Fruit fly (Drosophila melanogaster): Measurements from ENCODE around the gene Drice.

The Drice gene

DNA sequence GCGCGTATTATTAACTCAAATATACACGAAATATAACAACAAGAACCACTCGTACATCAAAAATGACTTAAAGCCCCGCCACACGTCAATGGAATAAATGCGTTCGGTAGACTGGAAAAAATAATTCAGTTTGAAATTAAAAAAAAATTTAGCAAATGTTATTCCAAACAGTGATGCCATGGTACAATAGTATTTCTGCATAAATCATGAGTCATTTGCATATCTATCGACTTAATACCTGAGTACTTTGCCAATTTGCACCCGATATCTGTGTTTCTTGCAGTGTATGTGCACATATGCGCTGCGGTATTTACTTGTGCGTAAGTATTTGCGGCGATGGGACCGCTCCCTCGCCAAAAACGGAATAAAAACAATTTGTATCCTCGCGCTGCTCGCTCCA is 36.3 kb upstream of the Drice start (continued):
- no peak for TF ChIP-seq dac (GFP tag; optimal IDR thresholded peaks at IDR 0.05)
- TF ChIP-seq CG6808 (GFP tag; optimal IDR thresholded peaks at IDR 0.05): peak; percentile 66
- TF ChIP-seq CG32006 (GFP tag; optimal IDR thresholded peaks at IDR 0.05): peak; percentile 70
- peak; percentile 97 for TF ChIP-seq CG11902 (GFP tag; optimal IDR thresholded peaks at IDR 0.05)
- peak; percentile 92 for TF ChIP-seq Blimp-1 (GFP tag; optimal IDR thresholded peaks at IDR 0.05)
- TF ChIP-seq CG9139 (GFP tag; optimal IDR thresholded peaks at IDR 0.05): peak; percentile 53
- peak; percentile 94 for TF ChIP-seq OdsH (GFP tag; optimal IDR thresholded peaks at IDR 0.05)
- TF ChIP-seq CG3919 (GFP tag; optimal IDR thresholded peaks at IDR 0.05): peak; percentile 97
- peak; percentile 96 for TF ChIP-seq Eip93F (GFP tag; optimal IDR thresholded peaks at IDR 0.05)
- no peak for TF ChIP-seq fkh (GFP tag; optimal IDR thresholded peaks at IDR 0.05)
- peak; percentile 98 for TF ChIP-seq Eip78C (GFP tag)
- peak; percentile 76 for TF ChIP-seq CG3032 (tag; optimal IDR thresholded peaks at IDR 0.05)
- peak; percentile 94 for TF ChIP-seq CG34406 (GFP tag; optimal IDR thresholded peaks at IDR 0.05)

DNA sequence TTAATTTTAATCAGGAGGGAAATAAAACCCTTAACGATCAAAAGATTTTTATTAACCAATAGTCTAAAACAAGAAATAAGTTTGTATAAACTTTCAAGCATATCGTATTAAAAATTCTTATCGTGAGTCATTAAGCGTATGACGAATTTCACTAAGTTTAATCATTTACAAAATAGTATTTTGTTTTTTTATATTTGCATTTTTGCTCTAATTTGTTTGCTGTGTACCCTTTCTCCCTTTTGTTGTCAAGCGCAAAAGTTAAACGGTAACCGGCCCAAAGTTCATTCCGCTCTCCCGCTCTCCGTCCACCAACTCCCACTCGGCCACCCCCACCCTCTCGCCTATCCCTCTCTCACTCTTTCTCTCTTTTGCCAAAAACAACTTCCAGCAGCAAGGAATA is 35.7 kb upstream of the Drice start:
- TF ChIP-seq Smox (GFP tag; optimal IDR thresholded peaks at IDR 0.05): peak; percentile 61
- TF ChIP-seq Hr39 (GFP tag; optimal IDR thresholded peaks at IDR 0.05): peak; percentile 68
- TF ChIP-seq CG34406 (GFP tag; optimal IDR thresholded peaks at IDR 0.05): peak; percentile 40
- TF ChIP-seq acj6 (GFP tag; optimal IDR thresholded peaks at IDR 0.05): peak; percentile 32
- peak; percentile 12 for TF ChIP-seq CG6276 (GFP tag; optimal IDR thresholded peaks at IDR 0.05)
- TF ChIP-seq CG6854 (GFP tag; optimal IDR thresholded peaks at IDR 0.05): peak; percentile 10
- no peak for TF ChIP-seq net (GFP tag; optimal IDR thresholded peaks at IDR 0.05)
- peak; percentile 46 for TF ChIP-seq cyc (GFP tag; optimal IDR thresholded peaks at IDR 0.05)
- peak; percentile 37 for TF ChIP-seq OdsH (GFP tag; optimal IDR thresholded peaks at IDR 0.05)
- TF ChIP-seq CG11902 (GFP tag; optimal IDR thresholded peaks at IDR 0.05): peak; percentile 2
- TF ChIP-seq CG10631 (GFP tag; optimal IDR thresholded peaks at IDR 0.05): no peak
- TF ChIP-seq esn (GFP tag; optimal IDR thresholded peaks at IDR 0.05): peak; percentile 40
- TF ChIP-seq CG15336 (GFP tag; IDR thresholded peaks at IDR 0.05): peak; percentile 46
- peak; percentile 1 for TF ChIP-seq CG10669 (GFP tag; optimal IDR thresholded peaks at IDR 0.05)
- peak; percentile 21 for TF ChIP-seq achi (GFP tag; optimal IDR thresholded peaks at IDR 0.05)
- peak; percentile 3 for TF ChIP-seq pdm3 (GFP tag; optimal IDR thresholded peaks at IDR 0.05)
- peak; percentile 33 for TF ChIP-seq Sox102F (GFP tag; optimal IDR thresholded peaks at IDR 0.05)
- TF ChIP-seq CG4318 (GFP tag; optimal IDR thresholded peaks at IDR 0.05): no peak
- peak; percentile 80 for TF ChIP-seq Eip78C (GFP tag)
- TF ChIP-seq CG7368 (GFP tag; optimal IDR thresholded peaks at IDR 0.05): no peak
- peak; percentile 9 for TF ChIP-seq Sox14 (GFP tag; optimal IDR thresholded peaks at IDR 0.05)
- peak; percentile 33; the same call in 1 of the 3 replicates for TF ChIP-seq CG6163 (GFP tag; IDR thresholded peaks at IDR 0.05)
- TF ChIP-seq eg (GFP tag; IDR thresholded peaks at IDR 0.05): 0 out of 3 replicates have a peak, but pooled peaks have one; percentile 35
- peak; percentile 16 for TF ChIP-seq CG32006 (GFP tag; optimal IDR thresholded peaks at IDR 0.05)
- TF ChIP-seq svp (GFP tag): no peak
- TF ChIP-seq CG31627 (GFP tag; optimal IDR thresholded peaks at IDR 0.05): peak; percentile 67
- TF ChIP-seq CG3032 (tag; optimal IDR thresholded peaks at IDR 0.05): no peak
- TF ChIP-seq Blimp-1 (GFP tag; optimal IDR thresholded peaks at IDR 0.05): peak; percentile 12
- peak; percentile 55 for TF ChIP-seq lz (GFP tag; optimal IDR thresholded peaks at IDR 0.05)
- peak; percentile 37 for TF ChIP-seq Ets21C (GFP tag; optimal IDR thresholded peaks at IDR 0.05)
- no peak for TF ChIP-seq Ets96B (tag; optimal IDR thresholded peaks at IDR 0.05)
- TF ChIP-seq Lpt (GFP tag; optimal IDR thresholded peaks at IDR 0.05): no peak
- TF ChIP-seq topi (GFP tag; optimal IDR thresholded peaks at IDR 0.05): peak; percentile 79
- TF ChIP-seq CG8632 (GFP tag; optimal IDR thresholded peaks at IDR 0.05): no peak
- TF ChIP-seq CG6792 (GFP tag; optimal IDR thresholded peaks at IDR 0.05): peak; percentile 16
